Worm (Caenorhabditis elegans): ENCODE measurements around the gene thoc-2.

thoc-2 gene

DNA sequence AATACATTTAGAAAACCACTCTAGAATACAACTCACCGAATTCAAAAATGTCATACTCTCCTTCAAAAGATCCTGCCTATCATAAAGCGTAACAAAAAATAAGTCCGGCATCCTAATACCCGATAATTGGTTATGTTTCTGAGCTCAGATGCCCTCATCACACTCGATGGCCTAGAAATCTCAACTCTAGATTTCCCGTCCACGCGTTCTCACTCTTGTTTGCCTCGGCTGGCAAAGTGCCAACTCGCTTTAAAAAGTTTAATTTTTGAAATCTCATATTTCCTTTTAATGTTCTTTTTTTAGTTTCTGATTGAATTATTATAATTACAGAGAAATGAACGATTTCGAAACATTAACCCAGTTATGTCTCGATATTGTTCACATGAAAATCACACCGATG, at the start of gene thoc-2, which contains the start of gene C56G2.15:
thoc-2 (plus strand) TSS at position 331 of the 400 bp plus-strand sequence.
C56G2.15 (minus strand) TSS at position 188 of the 400 bp plus-strand sequence.
- TF ChIP-seq nhr-76 (tag; optimal IDR thresholded peaks at IDR 0.05) (no peak), sox-4 (tag; optimal IDR thresholded peaks at IDR 0.05) (no peak), efl-3 (GFP tag; optimal IDR thresholded peaks at IDR 0.05) (no peak), lin-14 (GFP tag; optimal IDR thresholded peaks at IDR 0.05) (peak; percentile 41), jun-1 (tag; optimal IDR thresholded peaks at IDR 0.05) (no peak), efl-1 (optimal IDR thresholded peaks at IDR 0.05) (peak in 1 of 2 experiments; percentile 0), efl-1 (GFP tag; optimal IDR thresholded peaks at IDR 0.05 in 1 of 2) (peak; percentile 3 to 80), F16B12.6 (tag; optimal IDR thresholded peaks at IDR 0.05) (no peak), pag-3 (tag; optimal IDR thresholded peaks at IDR 0.05; ENCODE audit: borderline replicate concordance, insufficient read depth) (no peak), vab-15 (tag; optimal IDR thresholded peaks at IDR 0.05) (no peak), skn-1 (tag; optimal IDR thresholded peaks at IDR 0.05) (no peak), egl-27 (tag; optimal IDR thresholded peaks at IDR 0.05) (no peak), rnt-1 (tag; optimal IDR thresholded peaks at IDR 0.05) (peak; percentile 32), mep-1 (tag; optimal IDR thresholded peaks at IDR 0.05) (no peak), egl-13 (tag; optimal IDR thresholded peaks at IDR 0.05) (no peak), fkh-8 (tag; optimal IDR thresholded peaks at IDR 0.05) (no peak), tbx-2 (tag; optimal IDR thresholded peaks at IDR 0.05) (no peak), nhr-84 (tag; optimal IDR thresholded peaks at IDR 0.05) (no peak), isw-1 (GFP tag; IDR thresholded peaks at IDR 0.05) (no peak), unc-130 (tag; optimal IDR thresholded peaks at IDR 0.05) (no peak), lin-39 (tag; optimal IDR thresholded peaks at IDR 0.05) (no peak), elt-3 (tag; optimal IDR thresholded peaks at IDR 0.05) (no peak), nhr-85 (tag) (peak; percentile 64), lin-13 (GFP tag; optimal IDR thresholded peaks at IDR 0.05) (no peak), fkh-4 (tag; optimal IDR thresholded peaks at IDR 0.05; ENCODE audit: borderline replicate concordance) (no peak), snu-23 (GFP tag; optimal IDR thresholded peaks at IDR 0.05) (peak; percentile 14), unc-86 (tag; optimal IDR thresholded peaks at IDR 0.05) (no peak), nhr-77 (tag; optimal IDR thresholded peaks at IDR 0.05) (no peak), ztf-4 (tag; optimal IDR thresholded peaks at IDR 0.05) (no peak), nhr-90 (tag; optimal IDR thresholded peaks at IDR 0.05; ENCODE audit: poor library complexity) (no peak), alr-1 (tag; optimal IDR thresholded peaks at IDR 0.05; ENCODE audit: borderline replicate concordance) (no peak), nhr-71 (tag; optimal IDR thresholded peaks at IDR 0.05) (peak; percentile 31), xbp-1 (tag; optimal IDR thresholded peaks at IDR 0.05) (no peak), hlh-4 (tag; optimal IDR thresholded peaks at IDR 0.05) (no peak), swsn-7 (tag; optimal IDR thresholded peaks at IDR 0.05) (no peak), hlh-17 (GFP tag; optimal IDR thresholded peaks at IDR 0.05; ENCODE audit: borderline replicate concordance) (no peak), lin-15B (tag; optimal IDR thresholded peaks at IDR 0.05) (no peak), pqm-1 (tag; optimal IDR thresholded peaks at IDR 0.05) (no peak), nhr-47 (tag; optimal IDR thresholded peaks at IDR 0.05) (no peak), nhr-237 (tag; optimal IDR thresholded peaks at IDR 0.05) (no peak), ceh-82 (tag; optimal IDR thresholded peaks at IDR 0.05) (no peak), unc-30 (tag; optimal IDR thresholded peaks at IDR 0.05) (no peak), ceh-88 (GFP tag; IDR thresholded peaks at IDR 0.05) (no peak), tlp-1 (tag; optimal IDR thresholded peaks at IDR 0.05) (no peak), grh-1 (GFP tag; IDR thresholded peaks at IDR 0.05) (no peak), ces-1 (GFP tag; optimal IDR thresholded peaks at IDR 0.05) (no peak), zag-1 (tag; optimal IDR thresholded peaks at IDR 0.05) (no peak), elt-2 (tag; optimal IDR thresholded peaks at IDR 0.05) (no peak), lsy-2 (tag; optimal IDR thresholded peaks at IDR 0.05) (peak; percentile 18 to 37), ceh-8 (GFP tag; optimal IDR thresholded peaks at IDR 0.05) (no peak), unc-98 (GFP tag; IDR thresholded peaks at IDR 0.05) (no peak), Y116A8C.19 (tag; optimal IDR thresholded peaks at IDR 0.05; ENCODE audit: borderline replicate concordance) (no peak), lin-35 (GFP tag; optimal IDR thresholded peaks at IDR 0.05) (no peak), mdl-1 (tag; optimal IDR thresholded peaks at IDR 0.05) (no peak)
